Worm (Caenorhabditis elegans): ENCODE results near the gene alh-9.
A peak's percentile ranks its signal among the peaks of the same experiment; 100 is the strongest.

alh-9 gene

DNA sequence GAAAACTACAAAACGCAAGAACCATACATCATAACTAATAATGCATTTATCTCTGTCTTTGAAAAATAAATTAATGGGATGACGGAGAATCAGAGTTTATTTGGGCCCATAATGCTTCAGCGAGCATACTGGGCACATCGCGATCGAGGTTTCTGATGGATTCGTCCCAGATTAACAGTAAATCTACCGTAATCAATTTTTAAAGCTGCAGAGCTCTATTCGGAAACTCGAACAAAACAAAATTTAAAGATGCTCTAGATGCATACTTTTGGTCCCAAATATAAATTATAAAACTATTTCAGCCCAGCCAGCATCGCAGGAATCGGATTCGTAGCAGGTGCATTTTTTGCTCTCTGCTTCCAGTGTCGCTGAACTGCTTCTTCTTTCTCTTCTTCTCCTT, 27.8 kb upstream of the alh-9 start (continued):
- TF ChIP-seq pbrm-1 (GFP tag; IDR thresholded peaks at IDR 0.05): no peak
- TF ChIP-seq F23B12.7 (tag; optimal IDR thresholded peaks at IDR 0.05; ENCODE audit: insufficient read depth): no peak
- TF ChIP-seq zim-3 (tag; optimal IDR thresholded peaks at IDR 0.05): no peak
- no peak for TF ChIP-seq F22D6.2 (tag; optimal IDR thresholded peaks at IDR 0.05)
- TF ChIP-seq ZK185.1 (tag; optimal IDR thresholded peaks at IDR 0.05; ENCODE audit: poor library complexity, severe bottlenecking): peak; percentile 0
- no peak for TF ChIP-seq attf-3 (GFP tag; conservative IDR thresholded peaks at IDR 0.05)
- TF ChIP-seq ceh-100 (GFP tag; IDR thresholded peaks at IDR 0.05): no peak
- TF ChIP-seq sdz-38 (tag; optimal IDR thresholded peaks at IDR 0.05): no peak
- no peak for TF ChIP-seq lin-40 (tag; optimal IDR thresholded peaks at IDR 0.05)
- peak; percentile 52; the same call in 1 of the 2 replicates for TF ChIP-seq B0336.3 (GFP tag; IDR thresholded peaks at IDR 0.05)
- TF ChIP-seq lin-35 (GFP tag; optimal IDR thresholded peaks at IDR 0.05): no peak
- no peak for TF ChIP-seq cebp-1 (GFP tag; IDR thresholded peaks at IDR 0.05)
- peak; percentile 8 for TF ChIP-seq cebp-1 (tag; optimal IDR thresholded peaks at IDR 0.05)
- no peak for TF ChIP-seq chd-7 (tag; optimal IDR thresholded peaks at IDR 0.05)
- TF ChIP-seq tbx-9 (tag; optimal IDR thresholded peaks at IDR 0.05; ENCODE audit: borderline replicate concordance): no peak
- no peak for TF ChIP-seq T07F8.4 (tag; optimal IDR thresholded peaks at IDR 0.05)
- no peak for TF ChIP-seq ztf-18 (tag; optimal IDR thresholded peaks at IDR 0.05)
- TF ChIP-seq dox-1 (GFP tag; IDR thresholded peaks at IDR 0.05): 0 out of 2 replicates have a peak, but pooled peaks have one; percentile 5
- peak; percentile 43; the same call in 1 of the 2 replicates for TF ChIP-seq Y67H2A.10 (GFP tag; conservative IDR thresholded peaks at IDR 0.05)
- TF ChIP-seq nfya-2 (GFP tag; IDR thresholded peaks at IDR 0.05): no peak
- TF ChIP-seq F57C9.4 (tag; optimal IDR thresholded peaks at IDR 0.05): no peak
- no peak for TF ChIP-seq nhr-120 (GFP tag; IDR thresholded peaks at IDR 0.05)
- TF ChIP-seq ztf-28 (GFP tag; IDR thresholded peaks at IDR 0.05): no peak
- TF ChIP-seq madf-10 (tag; optimal IDR thresholded peaks at IDR 0.05): no peak
- no peak for TF ChIP-seq lin-26 (GFP tag; IDR thresholded peaks at IDR 0.05)
- no peak for TF ChIP-seq unc-62 (GFP tag; optimal IDR thresholded peaks at IDR 0.05)
- TF ChIP-seq madf-8 (GFP tag; conservative IDR thresholded peaks at IDR 0.05): no peak
- no peak for TF ChIP-seq hlh-12 (tag; optimal IDR thresholded peaks at IDR 0.05)
- TF ChIP-seq K11D2.4 (GFP tag; IDR thresholded peaks at IDR 0.05): 0 out of 2 replicates have a peak, but pooled peaks have one; percentile 14
- no peak for TF ChIP-seq attf-5 (GFP tag; optimal IDR thresholded peaks at IDR 0.05)

ce11 chrIII:5832442-5832841, 23.4 kb upstream of the alh-9 start:
- TF ChIP-seq hrde-1 (tag; optimal IDR thresholded peaks at IDR 0.05; ENCODE audit: borderline replicate concordance): no peak
- TF ChIP-seq chd-7 (tag; optimal IDR thresholded peaks at IDR 0.05): peak; percentile 10
- TF ChIP-seq F33H1.4 (GFP tag; IDR thresholded peaks at IDR 0.05): peak; percentile 8; the same call in 1 of the 2 replicates
- TF ChIP-seq madf-6 (GFP tag; IDR thresholded peaks at IDR 0.05): no peak
- TF ChIP-seq zfh-2 (GFP tag; conservative IDR thresholded peaks at IDR 0.05): peak; percentile 65
- TF ChIP-seq egrh-3 (GFP tag; IDR thresholded peaks at IDR 0.05): peak; percentile 18; the same call in 1 of the 2 replicates

- TF ChIP-seq somi-1 (GFP tag; optimal IDR thresholded peaks at IDR 0.05): no peak
- TF ChIP-seq unc-130 (GFP tag; optimal IDR thresholded peaks at IDR 0.05): no peak
- TF ChIP-seq ztf-25 (GFP tag; IDR thresholded peaks at IDR 0.05): no peak
- no peak for TF ChIP-seq ekl-4 (GFP tag; IDR thresholded peaks at IDR 0.05)
- TF ChIP-seq pbrm-1 (GFP tag; IDR thresholded peaks at IDR 0.05): 0 out of 2 replicates have a peak, but pooled peaks have one; percentile 26
- no peak for TF ChIP-seq Y95B8A.8 (GFP tag; IDR thresholded peaks at IDR 0.05)
- no peak for TF ChIP-seq F39B2.1 (GFP tag; IDR thresholded peaks at IDR 0.05)
- no peak for TF ChIP-seq ztf-22 (GFP tag; optimal IDR thresholded peaks at IDR 0.05)
- TF ChIP-seq Y53G8AR.9 (GFP tag; conservative IDR thresholded peaks at IDR 0.05): 0 out of 2 replicates have a peak, but pooled peaks have one; percentile 41
Observed at ce11 chrIII:5833376-5833775, 22.4 kb upstream of the alh-9 start, which contains the start of the genes R12B2.13 and mdt-15. Gene R12B2.13 (minus strand): TSS chrIII:5833476. Gene mdt-15 (minus strand): TSS chrIII:5833751.

Data from whole organism, young adult.